Worm (Caenorhabditis elegans) whole organism, L4 larva: ENCODE data around the gene H03G16.7.

Source experiments
- D1046.2 ChIP-seq: fragments of 200-800 bp; sonication (Bioruptor generic); IDR thresholded peaks from 2 replicates; pipeline ENCODE4 v1.3.6; 2022; ENCODE audit warnings: missing genetic modification characterization, missing compliant biosample characterization
- F10B5.3 ChIP-seq: sonication (generic microtip); optimal IDR thresholded peaks from 2 replicates; lab custom pipeline; 2016; ENCODE audit warnings: mild to moderate bottlenecking, missing genetic modification characterization, missing compliant biosample characterization
- F37D6.2 ChIP-seq: sonication (generic microtip); optimal IDR thresholded peaks from 2 replicates; lab custom pipeline; 2016; ENCODE audit warnings: mild to moderate bottlenecking, missing genetic modification characterization, missing compliant biosample characterization
- R02D3.7 ChIP-seq: fragments of 150-350 bp; sonication (generic microtip); optimal IDR thresholded peaks from 3 replicates; lab custom pipeline; 2014; ENCODE audit warnings: missing biosample characterization, missing genetic modification characterization
- T26A8.4 ChIP-seq: fragments of 200-800 bp; sonication (Bioruptor generic); IDR thresholded peaks from 2 replicates; pipeline ENCODE4 v1.3.6; 2022; ENCODE audit warnings: missing genetic modification characterization, missing compliant biosample characterization
- Y105C5A.15 ChIP-seq: fragments of 200-800 bp; sonication (Bioruptor generic); IDR thresholded peaks from 2 replicates; pipeline ENCODE4 v1.3.6; 2022; ENCODE audit warnings: missing genetic modification characterization, missing compliant biosample characterization
- Y48G9A.11 ChIP-seq: fragments of 200-800 bp; sonication (Bioruptor generic); IDR thresholded peaks from 2 replicates; pipeline ENCODE4 v1.3.6; 2022; ENCODE audit warnings: missing genetic modification reagents, missing genetic modification characterization, missing compliant biosample characterization
- Y5F2A.4 ChIP-seq: fragments of 200-800 bp; sonication (Bioruptor generic); optimal IDR thresholded peaks from 2 replicates; lab custom pipeline; 2018; ENCODE audit warnings: mild to moderate bottlenecking, missing genetic modification characterization, missing compliant biosample characterization
- Y75B8A.6 ChIP-seq: fragments of 200-800 bp; sonication (Bioruptor generic); IDR thresholded peaks from 2 replicates; pipeline ENCODE4 v1.3.6; 2022; ENCODE audit warnings: missing genetic modification reagents, missing genetic modification characterization, missing compliant biosample characterization
- ZK546.5 ChIP-seq, 2 experiments: sonication (generic microtip); optimal IDR thresholded peaks; 2 replicates each; lab custom pipeline; 2017; ENCODE audit warnings: missing biosample characterization in 2 of 2, missing genetic modification characterization in 2 of 2
- aha-1 ChIP-seq: fragments of 150-350 bp; peaks from one replicate; lab custom pipeline; 2014; ENCODE audit warnings: missing biosample characterization, missing genetic modification characterization
- ama-1 ChIP-seq: fragments of 150-350 bp; optimal IDR thresholded peaks from 2 replicates; lab custom pipeline; 2014; ENCODE audit warnings: inconsistent platforms, mixed read lengths
- arid-1 ChIP-seq: fragments of 200-800 bp; sonication (Bioruptor generic); conservative IDR thresholded peaks from 2 replicates; pipeline ENCODE4 v1.3.6; 2022; ENCODE audit warnings: missing genetic modification reagents, missing genetic modification characterization, missing compliant biosample characterization
- ceh-20 ChIP-seq: fragments of 200-800 bp; sonication (Bioruptor generic); IDR thresholded peaks from 2 replicates; pipeline ENCODE4 v1.3.6; 2022; ENCODE audit warnings: missing genetic modification reagents, missing genetic modification characterization, missing compliant biosample characterization
- ceh-32 ChIP-seq: sonication (generic microtip); optimal IDR thresholded peaks from 2 replicates; lab custom pipeline; 2016; ENCODE audit warnings: mild to moderate bottlenecking, missing genetic modification characterization, missing compliant biosample characterization; ENCODE audit not compliant: poor library complexity
- ceh-62 ChIP-seq: sonication (generic microtip); optimal IDR thresholded peaks from 2 replicates; lab custom pipeline; 2017; ENCODE audit warnings: missing biosample characterization, missing genetic modification characterization
- ceh-82 ChIP-seq: sonication (generic microtip); optimal IDR thresholded peaks from 2 replicates; lab custom pipeline; 2017; ENCODE audit warnings: missing biosample characterization, missing genetic modification characterization
- ces-1 ChIP-seq: fragments of 150-350 bp; sonication (generic microtip); optimal IDR thresholded peaks from 4 replicates; lab custom pipeline; 2014; ENCODE audit warnings: missing biosample characterization, missing genetic modification reagents, missing genetic modification characterization
- cey-2 ChIP-seq: sonication (generic microtip); optimal IDR thresholded peaks from 3 replicates; lab custom pipeline; 2017; ENCODE audit warnings: missing genetic modification characterization, mild to moderate bottlenecking, missing compliant biosample characterization, antibody characterized with exemption, borderline replicate concordance; ENCODE audit not compliant: insufficient read depth
- daf-19 ChIP-seq: fragments of 200-800 bp; sonication (Bioruptor generic); conservative IDR thresholded peaks from 2 replicates; pipeline ENCODE4 v1.3.6; 2022; ENCODE audit warnings: missing genetic modification characterization, missing compliant biosample characterization
- dmd-8 ChIP-seq: fragments of 200-800 bp; sonication (Bioruptor generic); IDR thresholded peaks from 2 replicates; pipeline ENCODE4 v1.3.6; 2022; ENCODE audit warnings: missing genetic modification characterization, missing compliant biosample characterization
- dpl-1 ChIP-seq: fragments of 150-350 bp; optimal IDR thresholded peaks from 2 replicates; lab custom pipeline; 2014; ENCODE audit warnings: missing biosample characterization, missing genetic modification reagents, missing genetic modification characterization
- egl-27 ChIP-seq: sonication (generic microtip); optimal IDR thresholded peaks from 3 replicates; lab custom pipeline; 2017; ENCODE audit warnings: missing biosample characterization, missing genetic modification reagents, missing genetic modification characterization
- fkh-10 ChIP-seq: fragments of 150-350 bp; optimal IDR thresholded peaks from 2 replicates; lab custom pipeline; 2014; ENCODE audit warnings: missing biosample characterization, missing genetic modification reagents, missing genetic modification characterization
- fos-1 ChIP-seq: fragments of 150-350 bp; optimal IDR thresholded peaks from 2 replicates; lab custom pipeline; 2014; ENCODE audit warnings: missing biosample characterization, missing genetic modification characterization
- gei-8 ChIP-seq: fragments of 200-800 bp; sonication (Bioruptor generic); optimal IDR thresholded peaks from 2 replicates; lab custom pipeline; 2018; ENCODE audit warnings: mild to moderate bottlenecking, missing genetic modification characterization, missing compliant biosample characterization
- hmg-1.1 ChIP-seq: fragments of 200-800 bp; sonication (Bioruptor generic); IDR thresholded peaks from 2 replicates; pipeline ENCODE4 v1.3.6; 2022; ENCODE audit warnings: missing genetic modification reagents, missing genetic modification characterization, missing compliant biosample characterization
- lin-1 ChIP-seq: fragments of 200-800 bp; sonication (Bioruptor generic); IDR thresholded peaks from 2 replicates; pipeline ENCODE4 v1.3.6; 2022; ENCODE audit warnings: missing genetic modification reagents, missing genetic modification characterization, missing compliant biosample characterization
- lin-13 ChIP-seq: fragments of 150-350 bp; optimal IDR thresholded peaks from 2 replicates; lab custom pipeline; 2014; ENCODE audit warnings: missing biosample characterization, missing genetic modification reagents, missing genetic modification characterization
- lin-38 ChIP-seq: fragments of 200-800 bp; sonication (Bioruptor generic); IDR thresholded peaks from 2 replicates; pipeline ENCODE4 v1.3.6; 2022; ENCODE audit warnings: missing genetic modification reagents, missing genetic modification characterization, missing compliant biosample characterization
- madf-5 ChIP-seq, 2 experiments: fragments of 200-800 bp; sonication (Bioruptor generic); IDR thresholded peaks; 2 replicates each; pipeline ENCODE4 v1.3.6; 2022; ENCODE audit warnings: missing compliant biosample characterization in 2 of 2, missing genetic modification characterization in 2 of 2
- mdl-1 ChIP-seq, 2 experiments: fragments of 150-350 bp in 1 of 2; sonication (generic microtip) in 1 of 2; optimal IDR thresholded peaks; 2 replicates each; lab custom pipeline; 2014 to 2017; ENCODE audit warnings: missing biosample characterization in 2 of 2, missing genetic modification characterization in 2 of 2
- mxl-2 ChIP-seq: fragments of 200-800 bp; sonication (Bioruptor generic); conservative IDR thresholded peaks from 2 replicates; pipeline ENCODE4 v1.3.6; 2022; ENCODE audit warnings: missing genetic modification reagents, missing genetic modification characterization, missing compliant biosample characterization
- nhr-102 ChIP-seq: sonication (generic microtip); optimal IDR thresholded peaks from 2 replicates; lab custom pipeline; 2016; ENCODE audit warnings: mild to moderate bottlenecking, missing genetic modification characterization, moderate library complexity, missing compliant biosample characterization
- nhr-111 ChIP-seq: fragments of 200-800 bp; sonication (Bioruptor generic); optimal IDR thresholded peaks from 2 replicates; lab custom pipeline; 2018; ENCODE audit warnings: mild to moderate bottlenecking, missing genetic modification characterization, missing compliant biosample characterization
- nhr-237 ChIP-seq: sonication (generic microtip); optimal IDR thresholded peaks from 2 replicates; lab custom pipeline; 2017; ENCODE audit warnings: missing biosample characterization, missing genetic modification characterization
- nhr-25 ChIP-seq: sonication (generic microtip); optimal IDR thresholded peaks from 2 replicates; lab custom pipeline; 2017; ENCODE audit warnings: missing genetic modification characterization, mild to moderate bottlenecking, missing compliant biosample characterization, antibody characterized with exemption, moderate library complexity, borderline replicate concordance; ENCODE audit not compliant: insufficient read depth
- nhr-28 ChIP-seq: fragments of 150-350 bp; optimal IDR thresholded peaks from 2 replicates; lab custom pipeline; 2014; ENCODE audit warnings: missing biosample characterization, missing genetic modification characterization
- nhr-41 ChIP-seq: fragments of 200-800 bp; sonication (Bioruptor generic); IDR thresholded peaks from 2 replicates; pipeline ENCODE4 v1.3.6; 2022; ENCODE audit warnings: missing genetic modification reagents, missing genetic modification characterization, missing compliant biosample characterization
- nhr-42 ChIP-seq: fragments of 200-800 bp; sonication (Bioruptor generic); IDR thresholded peaks from 2 replicates; pipeline ENCODE4 v1.3.6; 2022; ENCODE audit warnings: missing genetic modification characterization, missing compliant biosample characterization
- nhr-6 ChIP-seq: fragments of 150-350 bp; optimal IDR thresholded peaks from 2 replicates; lab custom pipeline; 2014; ENCODE audit warnings: missing biosample characterization, missing genetic modification characterization
- rbr-2 ChIP-seq: sonication (generic microtip); optimal IDR thresholded peaks from 2 replicates; lab custom pipeline; 2016; ENCODE audit warnings: missing genotype, missing genetic modification characterization, missing compliant biosample characterization
- skn-1 ChIP-seq: fragments of 150-350 bp; optimal IDR thresholded peaks from 2 replicates; lab custom pipeline; 2014; ENCODE audit warnings: missing biosample characterization, missing genetic modification characterization
- spr-1 ChIP-seq: sonication (generic microtip); optimal IDR thresholded peaks from 2 replicates; lab custom pipeline; 2016; ENCODE audit warnings: mild to moderate bottlenecking, missing genetic modification characterization, missing compliant biosample characterization
- spr-3 ChIP-seq: fragments of 200-800 bp; sonication (Bioruptor generic); optimal IDR thresholded peaks from 2 replicates; lab custom pipeline; 2018; ENCODE audit warnings: mild to moderate bottlenecking, missing genetic modification characterization, missing compliant biosample characterization
- tra-1 ChIP-seq: fragments of 200-800 bp; sonication (Bioruptor generic); IDR thresholded peaks from 2 replicates; pipeline ENCODE4 v1.3.6; 2022; ENCODE audit warnings: missing genetic modification reagents, missing genetic modification characterization, missing compliant biosample characterization
- zfp-2 ChIP-seq: sonication (generic microtip); optimal IDR thresholded peaks from 2 replicates; lab custom pipeline; 2016; ENCODE audit warnings: mild to moderate bottlenecking, missing genetic modification characterization, missing compliant biosample characterization
- zip-11 ChIP-seq: fragments of 200-800 bp; sonication (Bioruptor generic); IDR thresholded peaks from 2 replicates; pipeline ENCODE4 v1.3.6; 2022; ENCODE audit warnings: missing genetic modification characterization, missing compliant biosample characterization
- zip-2 ChIP-seq: fragments of 150-350 bp; optimal IDR thresholded peaks from 2 replicates; lab custom pipeline; 2014; ENCODE audit warnings: missing biosample characterization, missing genetic modification characterization
- ztf-11 ChIP-seq: fragments of 150-350 bp; optimal IDR thresholded peaks from 2 replicates; lab custom pipeline; 2014; ENCODE audit warnings: missing biosample characterization, missing genetic modification characterization

H03G16.7 gene

DNA sequence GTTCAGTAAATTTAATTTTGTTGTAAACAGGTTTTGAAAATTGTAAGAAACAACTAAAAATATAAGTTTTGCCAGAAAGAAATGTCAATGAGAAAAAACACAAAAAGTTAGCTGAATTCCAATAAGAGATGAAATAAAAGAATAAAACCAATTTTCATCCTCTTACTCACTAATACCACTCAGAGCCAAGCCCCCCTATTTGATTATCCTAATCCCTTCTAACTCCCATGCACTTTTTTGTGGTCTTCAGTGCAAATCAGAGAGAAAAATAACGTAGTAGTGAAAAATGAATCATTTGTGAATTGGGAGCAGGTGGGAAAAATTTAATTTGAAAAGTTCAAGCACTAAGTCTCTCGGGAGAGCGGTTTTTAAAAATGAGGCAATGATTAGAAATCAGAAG is 14.5 kb downstream of the H03G16.7 start:
- TF ChIP-seq ces-1 (GFP tag; lab: Kevin White, UChicago) = peak; percentile 37
- no peak for TF ChIP-seq fos-1 (tag; lab: Kevin White, UChicago)

DNA sequence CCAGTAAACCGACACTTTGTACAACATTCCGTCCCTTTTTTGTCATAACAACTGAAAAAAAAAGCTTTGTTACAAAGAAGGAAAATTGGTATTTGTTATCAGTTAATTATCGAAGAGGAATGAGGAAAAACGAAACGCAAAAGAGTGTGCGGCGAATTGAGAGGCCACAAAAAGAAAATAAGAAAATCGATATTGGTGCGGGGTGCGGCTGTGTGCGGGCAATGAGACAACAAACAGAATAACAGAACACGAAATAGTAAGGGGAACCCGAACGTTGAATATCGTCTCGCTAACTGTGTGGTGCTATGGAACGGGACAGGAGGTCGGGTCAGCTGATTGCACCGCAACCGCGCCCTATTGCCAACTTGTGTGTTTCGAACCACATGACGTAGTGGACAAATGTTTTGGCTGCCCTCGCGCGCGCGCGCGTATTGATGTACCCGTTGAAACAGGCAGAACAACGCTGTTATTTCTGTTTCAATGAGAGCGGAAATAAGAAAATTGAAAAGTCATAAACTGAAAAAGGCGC is 15.2 kb downstream of the H03G16.7 start, which contains the start of gene C18B12.4:
TSS of gene C18B12.4 (minus strand) at position 51 of the 529 bp plus-strand sequence.
- TF ChIP-seq nhr-28 (tag; lab: Kevin White, UChicago) = peak; percentile 93
- no peak for TF ChIP-seq zip-2
- TF ChIP-seq aha-1 (tag; lab: Kevin White, UChicago) = peak; percentile 99
- TF ChIP-seq nhr-102 (tag; lab: Kevin White, UChicago) = peak; percentile 59
- peak; percentile 83 for TF ChIP-seq tra-1
- TF ChIP-seq Y75B8A.6 (GFP tag; lab: Robert Waterston, UW) = no peak
- TF ChIP-seq egl-27 (tag; lab: Kevin White, UChicago) = no peak
- no peak for TF ChIP-seq R02D3.7 (tag; lab: Kevin White, UChicago)
- TF ChIP-seq dmd-8 (GFP tag; lab: Robert Waterston, UW) = no peak
- TF ChIP-seq daf-19 (GFP tag; lab: Robert Waterston, UW) = no peak
- no peak for TF ChIP-seq nhr-111 (GFP tag; lab: Kevin White, UChicago)
- no peak for TF ChIP-seq Y105C5A.15
- no peak for TF ChIP-seq ceh-32
- peak; percentile 67 to 92 for TF ChIP-seq mdl-1 (tag; optimal IDR thresholded peaks at IDR 0.05; lab: Kevin White, UChicago)
- no peak for TF ChIP-seq ceh-82 (tag; lab: Kevin White, UChicago)
- TF ChIP-seq F37D6.2 (tag; lab: Kevin White, UChicago) = peak; percentile 44
- TF ChIP-seq zip-11 (GFP tag; lab: Robert Waterston, UW) = no peak
- TF ChIP-seq nhr-6 = peak; percentile 62
- peak; percentile 73; the same call in 1 of the 2 replicates for TF ChIP-seq lin-1 (GFP tag; lab: Robert Waterston, UW)
- TF ChIP-seq dpl-1 (GFP tag; lab: Kevin White, UChicago) = peak; percentile 69
- TF ChIP-seq ZK546.5 (tag; optimal IDR thresholded peaks at IDR 0.05; lab: Kevin White, UChicago) = no peak
- no peak for TF ChIP-seq nhr-237 (tag; lab: Kevin White, UChicago)
- TF ChIP-seq Y5F2A.4 (GFP tag; lab: Kevin White, UChicago) = no peak
- peak; percentile 64; the same call in 1 of the 2 replicates for TF ChIP-seq arid-1 (GFP tag; lab: Robert Waterston, UW)
- TF ChIP-seq hmg-1.1 (GFP tag; lab: Robert Waterston, UW) = peak; percentile 94
- TF ChIP-seq ces-1 (GFP tag; lab: Kevin White, UChicago) = no peak
- TF ChIP-seq ceh-62 (tag; lab: Kevin White, UChicago) = no peak
- no peak for TF ChIP-seq D1046.2 (GFP tag; lab: Robert Waterston, UW)
- peak; percentile 93 for TF ChIP-seq lin-13 (GFP tag; lab: Kevin White, UChicago)
- peak; percentile 59 for TF ChIP-seq fkh-10 (GFP tag; lab: Kevin White, UChicago)
- TF ChIP-seq lin-38 (GFP tag; lab: Robert Waterston, UW) = peak; percentile 93
- no peak for TF ChIP-seq madf-5 (GFP tag; IDR thresholded peaks at IDR 0.05; lab: Robert Waterston, UW)
- TF ChIP-seq rbr-2 (tag; lab: Kevin White, UChicago) = peak; percentile 84
- TF ChIP-seq nhr-25 (tag; lab: Kevin White, UChicago) = peak; percentile 87
- TF ChIP-seq mxl-2 (GFP tag; lab: Robert Waterston, UW) = no peak
- peak; percentile 78 for TF ChIP-seq ama-1
- peak; percentile 90 for TF ChIP-seq nhr-42 (GFP tag; lab: Robert Waterston, UW)
- peak; percentile 54 for TF ChIP-seq T26A8.4 (GFP tag; lab: Robert Waterston, UW)
- no peak for TF ChIP-seq skn-1 (tag; lab: Kevin White, UChicago)
- no peak for TF ChIP-seq F10B5.3 (tag; lab: Kevin White, UChicago)
- no peak for TF ChIP-seq Y48G9A.11 (GFP tag; lab: Robert Waterston, UW)
- no peak for TF ChIP-seq cey-2 (tag; lab: Kevin White, UChicago)
- peak; percentile 58 for TF ChIP-seq zfp-2 (tag; lab: Kevin White, UChicago)
- TF ChIP-seq spr-3 (GFP tag; lab: Kevin White, UChicago) = no peak
- no peak for TF ChIP-seq ztf-11 (tag; lab: Kevin White, UChicago)
- TF ChIP-seq nhr-41 = 0 out of 2 replicates have a peak, but pooled peaks have one; percentile 67
- TF ChIP-seq gei-8 (GFP tag; lab: Kevin White, UChicago) = no peak
- peak; percentile 84 for TF ChIP-seq ceh-20 (GFP tag; lab: Robert Waterston, UW)
- TF ChIP-seq spr-1 (tag; lab: Kevin White, UChicago) = peak; percentile 27
